Worm (Caenorhabditis elegans) whole organism, early embryonic: ENCODE results near the gene rps-29.
A peak's percentile ranks its signal among the peaks of the same experiment; 100 is the strongest.

Experiments used
- B0310.2 ChIP-seq: sonication (generic microtip); optimal IDR thresholded peaks from 2 replicates; lab custom pipeline; 2016; ENCODE audit warnings: mild to moderate bottlenecking, missing genetic modification characterization, missing compliant biosample characterization
- F13C5.2 ChIP-seq: sonication (generic microtip); optimal IDR thresholded peaks from 2 replicates; lab custom pipeline; 2017; ENCODE audit warnings: mild to moderate bottlenecking, missing genetic modification characterization, inconsistent platforms, missing compliant biosample characterization
- aly-1 ChIP-seq: sonication (generic microtip); optimal IDR thresholded peaks from 2 replicates; lab custom pipeline; 2016; ENCODE audit warnings: missing genetic modification characterization, missing compliant biosample characterization
- ama-1 ChIP-seq: fragments of 150-350 bp; optimal IDR thresholded peaks from 2 replicates; lab custom pipeline; 2014
- ceh-13 ChIP-seq: fragments of 200-800 bp; sonication (Bioruptor generic); optimal IDR thresholded peaks from 2 replicates; lab custom pipeline; 2018; ENCODE audit warnings: mild to moderate bottlenecking, missing genetic modification characterization, missing compliant biosample characterization
- ceh-36 ChIP-seq: sonication (generic microtip); optimal IDR thresholded peaks from 2 replicates; lab custom pipeline; 2016; ENCODE audit warnings: missing genetic modification characterization, inconsistent platforms, missing compliant biosample characterization
- ets-7 ChIP-seq: sonication (generic microtip); optimal IDR thresholded peaks from 2 replicates; lab custom pipeline; 2016; ENCODE audit warnings: missing genotype, missing genetic modification characterization, missing compliant biosample characterization
- flt-1 ChIP-seq: fragments of 200-800 bp; sonication (Bioruptor generic); IDR thresholded peaks from 2 replicates; pipeline ENCODE4 v1.3.6; 2022; ENCODE audit warnings: missing genetic modification characterization, missing compliant biosample characterization
- hmbx-1 ChIP-seq: sonication (generic microtip); optimal IDR thresholded peaks from 2 replicates; lab custom pipeline; 2016; ENCODE audit warnings: mild to moderate bottlenecking, missing genetic modification characterization, missing compliant biosample characterization
- hmg-4 ChIP-seq: fragments of 200-800 bp; sonication (Bioruptor generic); optimal IDR thresholded peaks from 2 replicates; lab custom pipeline; 2018; ENCODE audit warnings: mild to moderate bottlenecking, missing genetic modification characterization, missing compliant biosample characterization
- hnd-1 ChIP-seq: sonication (generic microtip); optimal IDR thresholded peaks from 2 replicates; lab custom pipeline; 2016; ENCODE audit warnings: missing genetic modification characterization, missing compliant biosample characterization
- pes-1 ChIP-seq: fragments of 200-800 bp; sonication (Bioruptor generic); IDR thresholded peaks from 2 replicates; pipeline ENCODE4 v1.3.6; 2022; ENCODE audit warnings: missing genetic modification reagents, missing genetic modification characterization, missing compliant biosample characterization
- scrt-1 ChIP-seq: fragments of 200-800 bp; sonication (Bioruptor generic); IDR thresholded peaks from 2 replicates; pipeline ENCODE4 v1.3.6; 2022; ENCODE audit warnings: missing genetic modification characterization, missing compliant biosample characterization
- sea-1 ChIP-seq: fragments of 200-800 bp; sonication (Bioruptor generic); conservative IDR thresholded peaks from 2 replicates; pipeline ENCODE4 v1.3.6; 2022; ENCODE audit warnings: missing genetic modification characterization, missing compliant biosample characterization
- tbx-11 ChIP-seq: fragments of 200-800 bp; sonication (Bioruptor generic); IDR thresholded peaks from 2 replicates; pipeline ENCODE4 v1.3.6; 2022; ENCODE audit warnings: missing genetic modification characterization, missing compliant biosample characterization
- tbx-37 ChIP-seq: fragments of 200-800 bp; sonication (Bioruptor generic); conservative IDR thresholded peaks from 2 replicates; pipeline ENCODE4 v1.3.6; 2022; ENCODE audit warnings: missing genetic modification reagents, missing genetic modification characterization, missing compliant biosample characterization
- tra-4 ChIP-seq: sonication (generic microtip); optimal IDR thresholded peaks from 2 replicates; lab custom pipeline; 2017; ENCODE audit warnings: missing genetic modification characterization, missing compliant biosample characterization

The rps-29 gene

DNA sequence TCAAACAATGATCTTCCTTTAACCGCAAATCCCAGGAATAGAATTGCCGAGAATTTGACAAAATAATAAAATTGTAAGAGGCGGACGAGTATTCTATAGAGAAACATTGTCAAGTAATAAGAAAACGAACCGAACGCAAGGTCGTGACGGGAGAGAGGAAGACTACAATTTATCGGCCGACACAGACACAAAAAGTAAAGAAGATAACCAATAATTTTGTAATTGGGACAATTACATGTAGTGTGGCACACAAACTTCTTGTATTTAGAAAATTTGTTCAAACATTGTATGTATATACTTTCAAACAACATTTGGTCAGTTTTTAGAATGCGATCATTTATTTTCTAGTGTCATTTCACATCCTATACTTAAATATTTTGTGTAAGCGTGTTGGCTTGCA, 37.9 kb downstream of the rps-29 start, which contains the start of gene ceeh-1:
Gene ceeh-1, minus strand, starts transcription at position 317 of the 400 bp plus-strand sequence.
- TF ChIP-seq sea-1 (GFP tag; lab: Robert Waterston, UW) (no peak), tra-4 (tag; lab: Kevin White, UChicago) (no peak), ceh-13 (no peak), aly-1 (no peak), hmg-4 (no peak), pes-1 (GFP tag; lab: Robert Waterston, UW) (no peak), B0310.2 (tag; lab: Kevin White, UChicago) (no peak), tbx-11 (GFP tag; lab: Robert Waterston, UW) (no peak), flt-1 (GFP tag; lab: Robert Waterston, UW) (no peak), F13C5.2 (tag; lab: Kevin White, UChicago) (no peak), hnd-1 (tag; lab: Kevin White, UChicago) (no peak), ceh-36 (tag; lab: Kevin White, UChicago) (no peak), tbx-37 (no peak), ama-1 (lab: Kevin White, UChicago) (no peak), scrt-1 (no peak), hmbx-1 (tag; lab: Kevin White, UChicago) (no peak), ets-7 (tag; lab: Kevin White, UChicago) (no peak)

ce11 chrIII:832855-833504, 38.9 kb downstream of the rps-29 start, which contains the start of gene zip-2:
zip-2 (plus strand) TSS chrIII:832982.
- TF ChIP-seq tbx-37 = no peak
- TF ChIP-seq aly-1 = no peak
- TF ChIP-seq sea-1 (GFP tag; lab: Robert Waterston, UW) = no peak
- TF ChIP-seq ceh-13 = no peak
- TF ChIP-seq pes-1 (GFP tag; lab: Robert Waterston, UW) = no peak
- TF ChIP-seq F13C5.2 (tag; lab: Kevin White, UChicago) = no peak
- no peak for TF ChIP-seq hnd-1 (tag; lab: Kevin White, UChicago)
- no peak for TF ChIP-seq ceh-36 (tag; lab: Kevin White, UChicago)
- no peak for TF ChIP-seq flt-1 (GFP tag; lab: Robert Waterston, UW)
- TF ChIP-seq tra-4 (tag; lab: Kevin White, UChicago) = no peak
- no peak for TF ChIP-seq tbx-11 (GFP tag; lab: Robert Waterston, UW)
- no peak for TF ChIP-seq B0310.2 (tag; lab: Kevin White, UChicago)
- TF ChIP-seq hmg-4 = no peak
- TF ChIP-seq hmbx-1 (tag; lab: Kevin White, UChicago) = no peak
- no peak for TF ChIP-seq ama-1 (lab: Kevin White, UChicago)
- TF ChIP-seq ets-7 (tag; lab: Kevin White, UChicago) = no peak
- TF ChIP-seq scrt-1 = no peak

ce11 chrIII:833711-834442, 39.8 kb downstream of the rps-29 start:
- TF ChIP-seq pes-1 (GFP tag; lab: Robert Waterston, UW) (no peak), hmg-4 (peak; percentile 76), hnd-1 (tag; lab: Kevin White, UChicago) (no peak), tbx-11 (GFP tag; lab: Robert Waterston, UW) (no peak), ets-7 (tag; lab: Kevin White, UChicago) (no peak), ama-1 (lab: Kevin White, UChicago) (peak; percentile 16), F13C5.2 (tag; lab: Kevin White, UChicago) (peak; percentile 48), scrt-1 (no peak), ceh-13 (no peak), tra-4 (tag; lab: Kevin White, UChicago) (no peak), aly-1 (no peak), hmbx-1 (tag; lab: Kevin White, UChicago) (no peak), flt-1 (GFP tag; lab: Robert Waterston, UW) (peak; percentile 54), tbx-37 (0 out of 2 replicates have a peak, but pooled peaks have one; percentile 13), B0310.2 (tag; lab: Kevin White, UChicago) (no peak), sea-1 (GFP tag; lab: Robert Waterston, UW) (0 out of 2 replicates have a peak, but pooled peaks have one; percentile 53), ceh-36 (tag; lab: Kevin White, UChicago) (no peak)

DNA sequence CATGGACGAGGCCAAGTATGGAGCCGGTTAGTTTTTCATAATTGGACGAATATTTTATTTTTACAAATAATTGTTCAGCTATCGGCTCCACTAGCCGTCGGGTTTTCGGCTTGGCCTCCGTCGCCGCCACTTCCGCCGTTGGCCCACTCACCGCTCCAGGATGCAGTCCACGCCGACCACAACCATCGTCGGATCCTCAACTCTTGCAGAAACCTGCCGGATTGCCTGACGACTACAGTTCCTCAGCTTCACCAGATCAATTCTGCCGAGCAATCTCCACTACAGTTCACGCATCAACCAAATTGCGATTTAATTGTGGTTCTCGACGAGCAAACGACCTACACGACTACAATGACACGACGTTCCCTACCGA, 40.3 kb downstream of the rps-29 start:
- TF ChIP-seq B0310.2 (tag; lab: Kevin White, UChicago) (no peak), pes-1 (GFP tag; lab: Robert Waterston, UW) (no peak), flt-1 (GFP tag; lab: Robert Waterston, UW) (no peak), ama-1 (lab: Kevin White, UChicago) (no peak), tra-4 (tag; lab: Kevin White, UChicago) (no peak), tbx-11 (GFP tag; lab: Robert Waterston, UW) (0 out of 2 replicates have a peak, but pooled peaks have one; percentile 11), scrt-1 (no peak), hmg-4 (peak; percentile 18), sea-1 (GFP tag; lab: Robert Waterston, UW) (no peak)

ce11 chrIII:835208-835607, 41.1 kb downstream of the rps-29 start:
- TF ChIP-seq scrt-1 (no peak), flt-1 (GFP tag; lab: Robert Waterston, UW) (no peak), hnd-1 (tag; lab: Kevin White, UChicago) (no peak), tbx-11 (GFP tag; lab: Robert Waterston, UW) (no peak), ceh-36 (tag; lab: Kevin White, UChicago) (no peak), sea-1 (GFP tag; lab: Robert Waterston, UW) (no peak), hmg-4 (no peak), aly-1 (no peak), ama-1 (lab: Kevin White, UChicago) (no peak), B0310.2 (tag; lab: Kevin White, UChicago) (no peak), ets-7 (tag; lab: Kevin White, UChicago) (no peak), tbx-37 (no peak)

DNA sequence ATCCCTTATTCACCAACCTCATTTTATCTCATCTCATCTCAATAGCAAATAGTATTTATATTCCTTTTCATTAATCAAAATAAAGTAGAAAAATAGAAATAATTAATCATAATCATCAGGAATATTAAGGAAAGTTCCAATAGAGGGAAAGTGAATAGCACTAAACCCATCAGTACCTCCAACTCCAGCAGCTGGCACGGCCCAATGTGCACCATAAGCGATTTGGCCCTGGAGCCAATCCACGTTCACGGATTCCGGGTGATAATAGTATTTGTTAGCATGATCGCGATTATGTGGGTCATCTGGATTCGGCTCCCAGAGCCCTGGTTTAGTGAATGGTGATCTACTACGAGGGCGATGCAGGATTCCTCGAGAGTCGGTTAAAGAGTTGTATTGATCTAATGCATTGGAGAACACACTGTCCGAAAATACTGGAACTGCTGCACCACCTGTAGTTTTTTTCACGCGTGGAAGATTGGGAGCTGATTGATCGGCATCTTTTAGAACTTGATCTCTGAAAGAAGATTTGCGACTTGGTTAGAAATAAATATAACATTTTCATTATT, 41.7 kb downstream of the rps-29 start:
- TF ChIP-seq ets-7 (tag; lab: Kevin White, UChicago) (no peak), ama-1 (lab: Kevin White, UChicago) (peak; percentile 96), B0310.2 (tag; lab: Kevin White, UChicago) (peak; percentile 44), tbx-11 (GFP tag; lab: Robert Waterston, UW) (0 out of 2 replicates have a peak, but pooled peaks have one; percentile 48), tra-4 (tag; lab: Kevin White, UChicago) (peak; percentile 48), tbx-37 (peak; percentile 34; the same call in 1 of the 2 replicates), hnd-1 (tag; lab: Kevin White, UChicago) (peak; percentile 49), flt-1 (GFP tag; lab: Robert Waterston, UW) (peak; percentile 29; the same call in 1 of the 2 replicates), hmg-4 (peak; percentile 81), scrt-1 (peak; percentile 78; the same call in 1 of the 2 replicates), aly-1 (no peak), F13C5.2 (tag; lab: Kevin White, UChicago) (peak; percentile 75), pes-1 (GFP tag; lab: Robert Waterston, UW) (peak; percentile 80; the same call in 1 of the 2 replicates), ceh-36 (tag; lab: Kevin White, UChicago) (peak; percentile 62), sea-1 (GFP tag; lab: Robert Waterston, UW) (peak; percentile 75; the same call in 1 of the 2 replicates), hmbx-1 (tag; lab: Kevin White, UChicago) (peak; percentile 39), ceh-13 (no peak)
